Fruit fly (Drosophila melanogaster) whole organism, adult: ENCODE data around the gene CG33262.

Experiments used
- Clk ChIP-seq: fragments of 200-800 bp; sonication (Bioruptor generic); optimal IDR thresholded peaks from 2 replicates; lab custom pipeline; 2017; ENCODE audit warnings: missing biosample characterization, missing genetic modification characterization
- Crg-1 ChIP-seq: fragments of 200-800 bp; sonication (Bioruptor generic); optimal IDR thresholded peaks from 2 replicates; lab custom pipeline; 2016; ENCODE audit warnings: missing biosample characterization, missing genetic modification characterization

CG33262 gene

dm6 chr3L:13182337-13182736 is 46.3 kb downstream of the CG33262 start:
- TF ChIP-seq Crg-1 (GFP tag; lab: Kevin White, UChicago) = no peak
- no peak for TF ChIP-seq Clk (GFP tag; lab: Kevin White, UChicago)
